Fruit fly (Drosophila melanogaster): ENCODE measurements around the gene red.

The red gene

DNA sequence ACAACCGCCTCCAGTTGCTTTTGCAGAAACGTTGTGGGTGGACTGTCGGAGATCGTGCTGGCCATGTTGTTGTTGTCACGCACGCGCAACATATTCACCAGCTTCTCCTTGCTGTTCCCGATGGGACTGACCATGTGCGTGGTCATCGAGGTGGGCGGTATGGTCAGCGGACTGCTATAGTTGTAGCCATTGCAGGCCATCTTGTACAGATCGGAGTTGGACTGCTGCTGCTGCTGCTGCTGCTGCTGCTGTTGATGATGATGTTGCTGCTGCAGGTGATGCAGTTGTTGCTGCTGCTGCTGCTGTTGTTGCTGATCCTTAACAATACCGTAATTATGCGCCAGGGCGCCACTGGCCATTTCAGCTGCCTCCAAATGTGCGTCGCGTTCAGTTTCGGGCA, 55.9 kb downstream of the red start:
- TF ChIP-seq CG14711 (tag; optimal IDR thresholded peaks at IDR 0.05): no peak
- TF ChIP-seq cic (GFP tag; optimal IDR thresholded peaks at IDR 0.05): no peak
- no peak for TF ChIP-seq ovo (GFP tag; optimal IDR thresholded peaks at IDR 0.05)
- TF ChIP-seq bab1 (GFP tag; optimal IDR thresholded peaks at IDR 0.05): no peak
- TF ChIP-seq CG12768 (GFP tag; optimal IDR thresholded peaks at IDR 0.05): no peak
- TF ChIP-seq CG5204 (GFP tag; optimal IDR thresholded peaks at IDR 0.05): no peak
- no peak for TF ChIP-seq toe (GFP tag; optimal IDR thresholded peaks at IDR 0.05)

DNA sequence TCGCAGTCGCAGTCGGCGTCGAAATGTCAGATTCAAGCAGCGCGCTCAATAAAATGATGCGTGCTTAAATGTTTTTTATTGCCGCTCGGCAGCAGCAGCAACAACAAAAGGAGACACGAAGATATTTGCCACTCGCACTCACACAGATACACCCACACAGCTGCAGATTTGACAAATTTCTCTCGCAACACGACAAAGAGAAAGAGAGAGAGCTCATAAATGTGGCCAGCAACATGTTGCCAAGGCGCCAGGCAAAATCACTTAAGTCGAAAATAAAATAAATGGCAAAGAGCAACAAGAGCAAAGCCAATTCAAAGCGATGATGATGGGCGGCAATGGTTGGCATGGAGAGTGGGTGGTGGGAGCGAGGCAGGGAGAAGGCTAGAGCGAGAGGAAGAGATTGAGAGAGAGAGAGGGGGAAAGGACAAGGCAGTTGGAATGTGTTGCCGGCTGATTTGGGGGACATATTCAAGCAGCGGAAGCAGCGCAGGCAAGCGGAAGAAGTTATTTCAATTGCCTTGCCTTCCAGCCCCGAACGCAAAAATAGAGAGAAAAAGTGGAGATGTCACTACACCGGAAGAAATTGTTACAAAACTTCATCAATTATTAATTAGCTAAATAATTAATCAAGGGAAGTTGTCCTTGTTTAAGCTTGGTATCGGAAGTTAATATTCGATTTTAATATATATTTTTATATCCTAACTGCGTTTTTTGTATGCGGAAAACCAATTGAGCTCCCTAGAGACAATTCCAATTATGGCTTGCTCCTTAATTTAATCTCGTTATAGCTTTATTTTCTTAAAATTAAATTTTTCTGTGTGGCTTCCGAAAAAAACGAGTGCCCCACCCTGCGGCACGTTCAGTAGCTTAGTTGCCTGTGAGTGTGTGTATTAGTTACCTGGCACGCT, 58.2 kb downstream of the red start:
- TF ChIP-seq tj (GFP tag; optimal IDR thresholded peaks at IDR 0.05) (peak; percentile 27), CG5204 (GFP tag; optimal IDR thresholded peaks at IDR 0.05) (no peak), bab1 (GFP tag; optimal IDR thresholded peaks at IDR 0.05) (peak; percentile 3), kay (GFP tag; ENCODE audit: borderline replicate concordance) (peak; percentile 46), toe (GFP tag; optimal IDR thresholded peaks at IDR 0.05) (no peak)

- TF ChIP-seq CG11617 (GFP tag; optimal IDR thresholded peaks at IDR 0.05) (no peak), kay (GFP tag; ENCODE audit: borderline replicate concordance) (peak; percentile 3)
Observed at dm6 chr3R:14348480-14348879, 59.6 kb downstream of the red start.

DNA sequence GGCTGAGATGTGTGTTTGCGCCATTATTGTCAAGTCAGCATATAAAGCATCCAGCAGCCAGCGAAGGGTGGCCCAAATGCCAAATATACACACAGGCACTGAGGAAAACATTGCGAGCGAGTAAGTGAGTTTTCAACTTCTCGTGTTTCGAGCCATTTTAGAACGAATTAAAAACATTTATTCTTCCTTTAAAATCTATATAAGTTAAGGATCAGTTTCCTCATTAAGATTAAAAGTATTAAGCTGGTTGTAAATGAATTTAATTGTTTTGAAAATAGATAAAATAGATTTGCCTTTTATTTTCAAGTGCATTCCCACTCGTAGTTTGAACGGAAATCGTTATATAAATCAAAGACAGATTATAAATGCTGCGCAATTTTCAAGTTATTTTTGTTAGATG, 62.5 kb downstream of the red start:
- no peak for TF ChIP-seq CG7101 (tag; optimal IDR thresholded peaks at IDR 0.05)
- TF ChIP-seq cic (GFP tag; optimal IDR thresholded peaks at IDR 0.05): no peak
- TF ChIP-seq toe (GFP tag; optimal IDR thresholded peaks at IDR 0.05): no peak
- TF ChIP-seq CG11617 (GFP tag; optimal IDR thresholded peaks at IDR 0.05): no peak
- no peak for TF ChIP-seq CG7045 (GFP tag; optimal IDR thresholded peaks at IDR 0.05)
- TF ChIP-seq Clk (GFP tag; optimal IDR thresholded peaks at IDR 0.05): no peak
